Fruit fly (Drosophila melanogaster): ENCODE data around the gene Brd.

The Brd gene

dm6 chr3L:14971893-14972624 is 408 bp upstream of the Brd start (continued):
- TF ChIP-seq CG16813 (GFP tag; IDR thresholded peaks at IDR 0.05; ENCODE audit: partially characterized antibody) (no peak), CG15011 (GFP tag; optimal IDR thresholded peaks at IDR 0.05) (no peak), E2f2 (GFP tag; IDR thresholded peaks at IDR 0.05) (no peak), bcd (GFP tag; optimal IDR thresholded peaks at IDR 0.05) (no peak), Neu2 (GFP tag; optimal IDR thresholded peaks at IDR 0.05; ENCODE audit: borderline replicate concordance) (no peak), CG10267 (tag; optimal IDR thresholded peaks at IDR 0.05) (peak; percentile 6), HLH54F (GFP tag; optimal IDR thresholded peaks at IDR 0.05) (no peak), Ets97D (GFP tag; optimal IDR thresholded peaks at IDR 0.05) (no peak), ap (GFP tag; IDR thresholded peaks at IDR 0.05) (0 out of 2 replicates have a peak, but pooled peaks have one; percentile 2), zen2 (GFP tag; IDR thresholded peaks at IDR 0.05; ENCODE audit: partially characterized antibody) (no peak), chinmo (GFP tag; IDR thresholded peaks at IDR 0.05; ENCODE audit: partially characterized antibody) (no peak), unc-4 (GFP tag; IDR thresholded peaks at IDR 0.05; ENCODE audit: partially characterized antibody) (no peak), B-H1 (GFP tag; IDR thresholded peaks at IDR 0.05) (no peak), Dip3 (GFP tag; optimal IDR thresholded peaks at IDR 0.05) (no peak), CG12744 (GFP tag; optimal IDR thresholded peaks at IDR 0.05) (no peak), sc (optimal IDR thresholded peaks at IDR 0.05) (no peak), sc (GFP tag; optimal IDR thresholded peaks at IDR 0.05) (no peak), nerfin-1 (tag; optimal IDR thresholded peaks at IDR 0.05) (peak; percentile 63), p53 (GFP tag; optimal IDR thresholded peaks at IDR 0.05) (no peak), gcm2 (GFP tag; optimal IDR thresholded peaks at IDR 0.05) (no peak), CG14441 (GFP tag; IDR thresholded peaks at IDR 0.05) (no peak), tin (GFP tag; optimal IDR thresholded peaks at IDR 0.05) (no peak), CG32532 (GFP tag; IDR thresholded peaks at IDR 0.05) (no peak), CG8765 (GFP tag; IDR thresholded peaks at IDR 0.05) (peak; percentile 68; the same call in 1 of the 2 replicates), Scr (GFP tag; IDR thresholded peaks at IDR 0.05; ENCODE audit: partially characterized antibody) (no peak), CG32772 (GFP tag; IDR thresholded peaks at IDR 0.05) (no peak), CG34422 (GFP tag; IDR thresholded peaks at IDR 0.05) (no peak), grau (tag; optimal IDR thresholded peaks at IDR 0.05) (peak; percentile 99), CG3995 (GFP tag; optimal IDR thresholded peaks at IDR 0.05) (no peak), peb (GFP tag; IDR thresholded peaks at IDR 0.05) (no peak), CG4617 (GFP tag; optimal IDR thresholded peaks at IDR 0.05; ENCODE audit: borderline replicate concordance) (no peak), Dref (GFP tag; IDR thresholded peaks at IDR 0.05) (no peak), dysf (GFP tag; IDR thresholded peaks at IDR 0.05) (no peak), CG13624 (GFP tag; optimal IDR thresholded peaks at IDR 0.05) (no peak), en (GFP tag; optimal IDR thresholded peaks at IDR 0.05) (no peak), Mad (GFP tag; optimal IDR thresholded peaks at IDR 0.05) (no peak), CG11398 (GFP tag; optimal IDR thresholded peaks at IDR 0.05) (no peak), MBD-R2 (GFP tag; IDR thresholded peaks at IDR 0.05) (no peak), CG34224 (GFP tag; IDR thresholded peaks at IDR 0.05; ENCODE audit: partially characterized antibody) (no peak), CG31441 (GFP tag; IDR thresholded peaks at IDR 0.05) (no peak), CrebB (tag; optimal IDR thresholded peaks at IDR 0.05) (no peak), C15 (GFP tag; IDR thresholded peaks at IDR 0.05) (no peak), CG6813 (GFP tag; optimal IDR thresholded peaks at IDR 0.05) (peak; percentile 8), CG17186 (GFP tag; optimal IDR thresholded peaks at IDR 0.05) (no peak), CG12659 (GFP tag; optimal IDR thresholded peaks at IDR 0.05) (no peak), CG3163 (GFP tag; optimal IDR thresholded peaks at IDR 0.05) (no peak), CG15696 (tag; optimal IDR thresholded peaks at IDR 0.05) (peak; percentile 88), mld (GFP tag; IDR thresholded peaks at IDR 0.05; ENCODE audit: partially characterized antibody) (no peak), CG10147 (GFP tag; optimal IDR thresholded peaks at IDR 0.05) (no peak), Doc2 (GFP tag; IDR thresholded peaks at IDR 0.05) (no peak)
